Fruit fly (Drosophila melanogaster) whole organism, embryonic: ENCODE data around the gene CG10165.

Experiments
- Antp ChIP-seq: fragments of 200-800 bp; sonication (Bioruptor generic); optimal IDR thresholded peaks from 3 replicates; lab custom pipeline; 2016; ENCODE audit warnings: missing biosample characterization, missing genetic modification characterization
- BEAF-32 ChIP-seq: fragments of 200-800 bp; sonication (Bioruptor generic); optimal IDR thresholded peaks from 3 replicates; lab custom pipeline; 2017; ENCODE audit warnings: missing biosample characterization, missing genetic modification characterization, mild to moderate bottlenecking, moderate library complexity, missing genetic modification reagents
- CG10321 ChIP-seq: fragments of 200-800 bp; sonication (Bioruptor generic); IDR thresholded peaks from 2 replicates; pipeline ENCODE4 v1.3.6; 2022; ENCODE audit warnings: missing biosample characterization, missing genetic modification characterization
- CG11085 ChIP-seq: fragments of 200-800 bp; sonication (Bioruptor generic); IDR thresholded peaks from 2 replicates; pipeline ENCODE4 v1.3.6; 2022; ENCODE audit warnings: missing biosample characterization, missing genetic modification characterization
- CG11093 ChIP-seq: fragments of 200-800 bp; sonication (Bioruptor generic); IDR thresholded peaks from 3 replicates; pipeline ENCODE4 v1.3.6; 2022; ENCODE audit warnings: missing biosample characterization, missing genetic modification characterization
- CG11695 ChIP-seq: fragments of 200-800 bp; sonication (Bioruptor generic); IDR thresholded peaks from 3 replicates; pipeline ENCODE4 v1.3.6; 2022; ENCODE audit warnings: missing biosample characterization, missing genetic modification characterization
- CG11723 ChIP-seq: fragments of 200-800 bp; sonication (Bioruptor generic); optimal IDR thresholded peaks from 2 replicates; lab custom pipeline; 2017; ENCODE audit warnings: missing biosample characterization, mild to moderate bottlenecking, missing genetic modification characterization
- CG12071 ChIP-seq: fragments of 200-800 bp; sonication (Bioruptor generic); optimal IDR thresholded peaks from 3 replicates; lab custom pipeline; 2018; ENCODE audit warnings: missing biosample characterization, mild to moderate bottlenecking, missing genetic modification characterization
- CG12219 ChIP-seq: fragments of 200-800 bp; sonication (Bioruptor generic); optimal IDR thresholded peaks from 3 replicates; lab custom pipeline; 2018; ENCODE audit warnings: missing biosample characterization, mild to moderate bottlenecking, missing genetic modification characterization
- CG1233 ChIP-seq: fragments of 200-800 bp; sonication (Bioruptor generic); optimal IDR thresholded peaks from 4 replicates; lab custom pipeline; 2018; ENCODE audit warnings: missing biosample characterization, mild to moderate bottlenecking, missing genetic modification characterization
- CG13287 ChIP-seq: fragments of 200-800 bp; sonication (Bioruptor generic); IDR thresholded peaks from 2 replicates; pipeline ENCODE4 v1.3.6; 2022; ENCODE audit warnings: missing biosample characterization, missing genetic modification characterization; ENCODE audit not compliant: partially characterized antibody
- CG14710 ChIP-seq: fragments of 200-800 bp; sonication (Bioruptor generic); optimal IDR thresholded peaks from 3 replicates; lab custom pipeline; 2019; ENCODE audit warnings: missing biosample characterization, mild to moderate bottlenecking, missing genetic modification characterization, moderate library complexity
- CG17385 ChIP-seq: fragments of 200-800 bp; sonication (Bioruptor generic); optimal IDR thresholded peaks from 3 replicates; lab custom pipeline; 2018; ENCODE audit warnings: missing biosample characterization, mild to moderate bottlenecking, missing genetic modification characterization
- CG2678 ChIP-seq: fragments of 200-800 bp; sonication (Bioruptor generic); optimal IDR thresholded peaks from 3 replicates; lab custom pipeline; 2019; ENCODE audit warnings: missing biosample characterization, mild to moderate bottlenecking, missing genetic modification characterization, moderate library complexity
- CG34376 ChIP-seq: fragments of 200-800 bp; sonication (Bioruptor generic); optimal IDR thresholded peaks from 2 replicates; lab custom pipeline; 2018; ENCODE audit warnings: missing biosample characterization, mild to moderate bottlenecking, missing genetic modification characterization
- CG34422 ChIP-seq: fragments of 200-800 bp; sonication (Bioruptor generic); IDR thresholded peaks from 3 replicates; pipeline ENCODE4 v1.3.6; 2022; ENCODE audit warnings: missing biosample characterization, missing genetic modification characterization
- CG3838 ChIP-seq: fragments of 200-800 bp; sonication (Bioruptor generic); optimal IDR thresholded peaks from 3 replicates; lab custom pipeline; 2016; ENCODE audit warnings: missing biosample characterization, missing genetic modification characterization
- CG6272 ChIP-seq: fragments of 200-800 bp; sonication (Bioruptor generic); IDR thresholded peaks from 2 replicates; pipeline ENCODE4 v1.3.6; 2022; ENCODE audit warnings: missing biosample characterization, missing genetic modification characterization
- CG7786 ChIP-seq: fragments of 200-800 bp; sonication (Bioruptor generic); optimal IDR thresholded peaks from 2 replicates; lab custom pipeline; 2016; ENCODE audit warnings: missing biosample characterization, missing genetic modification characterization
- CG7963 ChIP-seq: fragments of 200-800 bp; sonication (Bioruptor generic); IDR thresholded peaks from 3 replicates; pipeline ENCODE4 v1.3.6; 2022; ENCODE audit warnings: missing biosample characterization, missing genetic modification characterization; ENCODE audit not compliant: partially characterized antibody
- CG8359 ChIP-seq: fragments of 200-800 bp; sonication (Bioruptor generic); optimal IDR thresholded peaks from 2 replicates; lab custom pipeline; 2017; ENCODE audit warnings: missing biosample characterization, mild to moderate bottlenecking, missing genetic modification characterization, borderline replicate concordance
- CG8478 ChIP-seq: fragments of >200 bp; optimal IDR thresholded peaks from 2 replicates; lab custom pipeline; 2018
- CG9932 ChIP-seq: fragments of 200-800 bp; sonication (Bioruptor generic); IDR thresholded peaks from 2 replicates; pipeline ENCODE4 v1.3.6; 2022; ENCODE audit warnings: missing biosample characterization, missing genetic modification characterization
- Dbx ChIP-seq: fragments of 200-800 bp; sonication (Bioruptor generic); IDR thresholded peaks from 3 replicates; pipeline ENCODE4 v1.3.6; 2022; ENCODE audit warnings: missing biosample characterization, missing genetic modification characterization
- Dref ChIP-seq: fragments of 200-800 bp; sonication (Bioruptor generic); IDR thresholded peaks from 2 replicates; pipeline ENCODE4 v1.3.6; 2022; ENCODE audit warnings: missing biosample characterization, missing genetic modification characterization
- Drgx ChIP-seq: fragments of 200-800 bp; sonication (Bioruptor generic); IDR thresholded peaks from 2 replicates; pipeline ENCODE4 v1.3.6; 2022; ENCODE audit warnings: missing biosample characterization, missing genetic modification characterization
- HLH54F ChIP-seq: fragments of 200-800 bp; sonication (Bioruptor generic); optimal IDR thresholded peaks from 3 replicates; lab custom pipeline; 2016; ENCODE audit warnings: missing biosample characterization, missing genetic modification characterization
- NC2α ChIP-seq: fragments of 200-800 bp; sonication (Bioruptor generic); optimal IDR thresholded peaks from 2 replicates; lab custom pipeline; 2016; ENCODE audit warnings: missing biosample characterization, missing genetic modification characterization
- NFAT ChIP-seq: fragments of 200-800 bp; sonication (Bioruptor generic); IDR thresholded peaks from 2 replicates; pipeline ENCODE4 v1.3.6; 2022; ENCODE audit warnings: missing biosample characterization, missing genetic modification characterization
- Nf-YB ChIP-seq: fragments of 200-800 bp; sonication (Bioruptor generic); optimal IDR thresholded peaks from 3 replicates; lab custom pipeline; 2019; ENCODE audit warnings: missing biosample characterization, mild to moderate bottlenecking, missing genetic modification characterization, moderate library complexity
- NfI ChIP-seq: fragments of 200-800 bp; sonication (Bioruptor generic); optimal IDR thresholded peaks from 3 replicates; lab custom pipeline; 2018; ENCODE audit warnings: missing biosample characterization, mild to moderate bottlenecking, missing genetic modification characterization, moderate library complexity
- Oli ChIP-seq: fragments of 200-800 bp; sonication (Bioruptor generic); optimal IDR thresholded peaks from 2 replicates; lab custom pipeline; 2018; ENCODE audit warnings: missing biosample characterization, mild to moderate bottlenecking, missing genetic modification characterization, moderate library complexity
- Opbp ChIP-seq: fragments of 200-800 bp; sonication (Bioruptor generic); IDR thresholded peaks from 3 replicates; pipeline ENCODE4 v1.3.6; 2022; ENCODE audit warnings: missing biosample characterization, missing genetic modification characterization; ENCODE audit not compliant: partially characterized antibody
- Side ChIP-seq: fragments of 200-800 bp; sonication (Bioruptor generic); optimal IDR thresholded peaks from 2 replicates; lab custom pipeline; 2016; ENCODE audit warnings: missing biosample characterization, missing genetic modification characterization
- Six4 ChIP-seq: fragments of 200-800 bp; sonication (Bioruptor generic); optimal IDR thresholded peaks from 2 replicates; lab custom pipeline; 2016; ENCODE audit warnings: missing biosample characterization, missing genetic modification characterization
- Tbp ChIP-seq: fragments of >200 bp; optimal IDR thresholded peaks from 2 replicates; lab custom pipeline; 2018; ENCODE audit warnings: missing biosample characterization, missing genetic modification characterization
- Trl ChIP-seq, 3 experiments: fragments of >200 bp in 2 of 3; fragments of 200-800 bp in 1 of 3; sonication (Bioruptor generic) in 1 of 3; optimal IDR thresholded peaks; 2 replicates in 1 of 3; 3 replicates in 2 of 3; lab custom pipeline; 2016 to 2017; ENCODE audit warnings: missing biosample characterization in 1 of 3, missing genetic modification characterization in 1 of 3
- ase ChIP-seq: fragments of 200-800 bp; sonication (Bioruptor generic); IDR thresholded peaks from 3 replicates; pipeline ENCODE4 v1.3.6; 2022; ENCODE audit warnings: missing biosample characterization, missing genetic modification characterization
- bbx ChIP-seq: fragments of 200-800 bp; sonication (Bioruptor generic); IDR thresholded peaks from 2 replicates; pipeline ENCODE4 v1.3.6; 2022; ENCODE audit warnings: missing biosample characterization, missing genetic modification characterization; ENCODE audit not compliant: partially characterized antibody
- crc ChIP-seq: fragments of 200-800 bp; sonication (Bioruptor generic); optimal IDR thresholded peaks from 2 replicates; lab custom pipeline; 2016; ENCODE audit warnings: missing biosample characterization, missing genetic modification characterization
- fd64A ChIP-seq: fragments of 200-800 bp; sonication (Bioruptor generic); optimal IDR thresholded peaks from 3 replicates; lab custom pipeline; 2018; ENCODE audit warnings: missing biosample characterization, mild to moderate bottlenecking, missing genetic modification characterization
- hth ChIP-seq: fragments of >200 bp; optimal IDR thresholded peaks from 2 replicates; lab custom pipeline; 2017; ENCODE audit warnings: inconsistent platforms
- luna ChIP-seq: fragments of 200-800 bp; sonication (Bioruptor generic); optimal IDR thresholded peaks from 2 replicates; lab custom pipeline; 2016; ENCODE audit warnings: missing biosample characterization, missing genetic modification characterization
- onecut ChIP-seq: fragments of 200-800 bp; sonication (Bioruptor generic); IDR thresholded peaks from 2 replicates; pipeline ENCODE4 v1.3.6; 2022; ENCODE audit warnings: missing biosample characterization, missing genetic modification characterization
- peb ChIP-seq: fragments of 200-800 bp; sonication (Bioruptor generic); IDR thresholded peaks from 2 replicates; pipeline ENCODE4 v1.3.6; 2022; ENCODE audit warnings: missing biosample characterization, missing genetic modification characterization
- repo ChIP-seq: fragments of 200-800 bp; sonication (Bioruptor generic); optimal IDR thresholded peaks from 2 replicates; lab custom pipeline; 2016; ENCODE audit warnings: missing biosample characterization, missing genetic modification characterization
- sisA ChIP-seq: fragments of 200-800 bp; sonication (Bioruptor generic); IDR thresholded peaks from 2 replicates; pipeline ENCODE4 v1.3.6; 2022; ENCODE audit warnings: missing biosample characterization, missing genetic modification characterization
- sna ChIP-seq: fragments of 200-800 bp; sonication (Bioruptor generic); IDR thresholded peaks from 2 replicates; pipeline ENCODE4 v1.3.6; 2022; ENCODE audit warnings: missing biosample characterization, missing genetic modification characterization; ENCODE audit not compliant: partially characterized antibody
- stc ChIP-seq: fragments of 200-800 bp; sonication (Bioruptor generic); IDR thresholded peaks from 2 replicates; pipeline ENCODE4 v1.3.6; 2022; ENCODE audit warnings: missing biosample characterization, missing genetic modification characterization
- stwl ChIP-seq: fragments of 200-800 bp; sonication (Bioruptor generic); optimal IDR thresholded peaks from 3 replicates; lab custom pipeline; 2018; ENCODE audit warnings: missing biosample characterization, mild to moderate bottlenecking, missing genetic modification characterization, moderate library complexity

CG10165 gene

dm6 chr2L:19517154-19517814 is 12.8 kb downstream of the CG10165 start, which contains the start of gene Hasp (continued):
- TF ChIP-seq CG17385 (GFP tag; lab: Kevin White, UChicago): peak; percentile 29
- no peak for TF ChIP-seq luna (GFP tag; lab: Kevin White, UChicago)
- no peak for TF ChIP-seq Tbp (GFP tag; lab: Kevin White, UChicago)
- no peak for TF ChIP-seq fd64A (GFP tag; lab: Kevin White, UChicago)
- no peak for TF ChIP-seq NC2α (GFP tag; lab: Kevin White, UChicago)
- TF ChIP-seq CG11695: peak; percentile 48; the same call in 1 of the 3 replicates
- TF ChIP-seq BEAF-32 (GFP tag; lab: Kevin White, UChicago): peak; percentile 4
- TF ChIP-seq CG12219 (GFP tag; lab: Kevin White, UChicago): peak; percentile 44
- TF ChIP-seq Side (GFP tag; lab: Kevin White, UChicago): no peak
- TF ChIP-seq Nf-YB (GFP tag; lab: Kevin White, UChicago): peak; percentile 10
- TF ChIP-seq Dbx: no peak
- TF ChIP-seq crc (GFP tag; lab: Kevin White, UChicago): no peak
- TF ChIP-seq CG1233 (GFP tag; lab: Kevin White, UChicago): peak; percentile 29
- peak; percentile 54 for TF ChIP-seq CG9932 (GFP tag; lab: Robert Waterston, UW)
- TF ChIP-seq hth (lab: Kevin White, UChicago): no peak
- no peak for TF ChIP-seq HLH54F
- TF ChIP-seq CG8359 (GFP tag; lab: Kevin White, UChicago): no peak
- peak; percentile 87 for TF ChIP-seq sna (GFP tag; lab: Robert Waterston, UW)
- no peak for TF ChIP-seq CG34376 (GFP tag; lab: Kevin White, UChicago)
- TF ChIP-seq CG14710: peak; percentile 46
- peak; percentile 77 for TF ChIP-seq CG7963 (GFP tag; lab: Robert Waterston, UW)
- TF ChIP-seq CG11723 (GFP tag; lab: Kevin White, UChicago): peak; percentile 13
- no peak for TF ChIP-seq CG11093 (GFP tag; lab: Robert Waterston, UW)
- TF ChIP-seq CG3838: no peak
- no peak for TF ChIP-seq CG6272
- TF ChIP-seq Dref (GFP tag; lab: Robert Waterston, UW): peak; percentile 62
- TF ChIP-seq CG2678: peak; percentile 68
- TF ChIP-seq CG12071 (GFP tag; lab: Kevin White, UChicago): no peak
- TF ChIP-seq repo (GFP tag; lab: Kevin White, UChicago): no peak
- peak; percentile 45 for TF ChIP-seq sisA (GFP tag; lab: Robert Waterston, UW)
- no peak for TF ChIP-seq Drgx (GFP tag; lab: Robert Waterston, UW)
- peak; percentile 30; the same call in 1 of the 3 replicates for TF ChIP-seq CG34422
- peak; percentile 73 for TF ChIP-seq stwl (tag; lab: Kevin White, UChicago)
- TF ChIP-seq CG8478 (lab: Kevin White, UChicago): no peak
- peak; percentile 35 for TF ChIP-seq NfI
- TF ChIP-seq Opbp (GFP tag; lab: Robert Waterston, UW): peak; percentile 84; the same call in 2 of the 3 replicates
- TF ChIP-seq CG13287 (GFP tag; lab: Robert Waterston, UW): peak; percentile 77
- peak; percentile 89 for TF ChIP-seq bbx (GFP tag; lab: Robert Waterston, UW)
- no peak for TF ChIP-seq Antp (GFP tag; lab: Kevin White, UChicago)
- TF ChIP-seq onecut: peak; percentile 33
- no peak for TF ChIP-seq CG7786 (GFP tag; lab: Kevin White, UChicago)
- no peak for TF ChIP-seq peb
- peak; percentile 39; the same call in 1 of the 2 replicates for TF ChIP-seq NFAT (GFP tag; lab: Robert Waterston, UW)
- peak; percentile 40; the same call in 1 of the 3 replicates for TF ChIP-seq ase (GFP tag; lab: Robert Waterston, UW)
- peak; percentile 77 for TF ChIP-seq Six4 (GFP tag; lab: Kevin White, UChicago)
- peak; percentile 11 to 19 for TF ChIP-seq Trl (optimal IDR thresholded peaks at IDR 0.05; lab: Kevin White, UChicago)
- no peak for TF ChIP-seq Trl (GFP tag; optimal IDR thresholded peaks at IDR 0.05; lab: Kevin White, UChicago)
- TF ChIP-seq CG11085 (GFP tag; lab: Robert Waterston, UW): no peak
- peak; percentile 51; the same call in 1 of the 2 replicates for TF ChIP-seq stc (GFP tag; lab: Robert Waterston, UW)
- TF ChIP-seq Oli: peak; percentile 63
- no peak for TF ChIP-seq CG10321 (GFP tag; lab: Robert Waterston, UW)
